Fruit fly (Drosophila melanogaster) whole organism, prepupa: ENCODE measurements around the gene Or30a.

ENCODE experiments used
- Blimp-1 ChIP-seq: fragments of 200-800 bp; sonication (Bioruptor generic); optimal IDR thresholded peaks from 3 replicates; lab custom pipeline; 2017; ENCODE audit warnings: missing biosample characterization, missing genetic modification characterization, mild to moderate bottlenecking, moderate library complexity, missing genetic modification reagents
- CG32006 ChIP-seq: fragments of 200-800 bp; sonication (Bioruptor generic); optimal IDR thresholded peaks from 3 replicates; lab custom pipeline; 2017; ENCODE audit warnings: missing biosample characterization, mild to moderate bottlenecking, missing genetic modification characterization
- CG6854 ChIP-seq: fragments of 200-800 bp; sonication (Bioruptor generic); optimal IDR thresholded peaks from 2 replicates; lab custom pipeline; 2017; ENCODE audit warnings: missing biosample characterization, mild to moderate bottlenecking, missing genetic modification characterization
- CG8119 ChIP-seq: fragments of 200-800 bp; sonication (Bioruptor generic); IDR thresholded peaks from 3 replicates; pipeline ENCODE4 v1.3.6; 2022; ENCODE audit warnings: missing biosample characterization, missing genetic modification characterization
- Sox14 ChIP-seq: fragments of 200-800 bp; sonication (Bioruptor generic); optimal IDR thresholded peaks from 3 replicates; lab custom pipeline; 2016; ENCODE audit warnings: missing biosample characterization, missing genetic modification characterization
- fd59A ChIP-seq: fragments of 200-800 bp; sonication (Bioruptor generic); optimal IDR thresholded peaks from 2 replicates; lab custom pipeline; 2017; ENCODE audit warnings: missing biosample characterization, mild to moderate bottlenecking, missing genetic modification characterization, missing genetic modification reagents

- TF ChIP-seq CG32006 (GFP tag; lab: Kevin White, UChicago) (no peak), CG8119 (no peak), fd59A (GFP tag; lab: Kevin White, UChicago) (no peak), Blimp-1 (peak; percentile 34), CG6854 (no peak), Sox14 (no peak)
These were observed 25.1 kb downstream of the Or30a start for dm6 chr2L:9136712-9137111.
